Worm (Caenorhabditis elegans) whole organism, dauer: ENCODE results near the gene srg-41.

Experiments
- unc-62 ChIP-seq: sonication (generic microtip); optimal IDR thresholded peaks from 2 replicates; lab custom pipeline; 2017; ENCODE audit warnings: missing biosample characterization, missing genetic modification reagents, missing genetic modification characterization

Gene srg-41

DNA sequence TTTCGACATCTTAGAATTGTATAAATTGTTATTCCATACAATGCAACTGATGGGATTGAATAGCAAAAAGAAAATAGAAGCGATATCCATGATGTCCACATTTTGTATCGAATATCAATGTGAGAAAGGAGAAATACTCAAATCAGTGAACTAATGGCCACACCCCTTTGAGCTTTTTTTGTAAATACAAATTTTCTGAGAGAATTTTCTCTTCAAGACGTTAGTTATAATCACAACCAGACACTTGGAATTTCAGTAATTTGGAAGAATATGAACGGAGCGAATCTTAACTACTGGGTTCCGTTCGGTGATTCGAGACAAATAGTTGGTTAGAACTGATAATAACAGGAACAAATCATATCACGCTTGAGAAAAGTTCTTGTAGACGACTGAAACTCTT lies at the start of gene srg-41:
Gene srg-41, minus strand, starts transcription at position 101 of the 400 bp plus-strand sequence.
- no peak for TF ChIP-seq unc-62 (GFP tag; lab: Kevin White, UChicago)

DNA sequence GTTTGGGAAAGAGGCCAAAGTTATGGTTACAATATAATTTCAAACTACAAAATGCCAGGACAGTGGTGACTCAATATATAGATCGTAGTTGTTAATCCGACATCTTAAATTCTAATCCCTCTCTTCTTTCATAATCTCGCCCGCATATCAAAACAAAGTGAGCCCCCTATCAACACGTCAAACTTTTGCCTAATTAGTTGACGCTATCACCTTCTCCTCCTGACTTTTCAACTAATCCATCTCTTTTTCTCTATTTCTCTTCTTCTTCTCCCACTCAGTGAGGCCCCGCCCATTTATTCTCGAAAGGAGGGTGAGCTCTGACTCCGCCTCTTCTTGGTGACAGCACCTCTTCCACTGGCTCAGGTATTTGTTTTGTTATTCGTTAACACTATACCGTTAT lies 49.6 kb upstream of the srg-41 start:
- no peak for TF ChIP-seq unc-62 (GFP tag; lab: Kevin White, UChicago)

DNA sequence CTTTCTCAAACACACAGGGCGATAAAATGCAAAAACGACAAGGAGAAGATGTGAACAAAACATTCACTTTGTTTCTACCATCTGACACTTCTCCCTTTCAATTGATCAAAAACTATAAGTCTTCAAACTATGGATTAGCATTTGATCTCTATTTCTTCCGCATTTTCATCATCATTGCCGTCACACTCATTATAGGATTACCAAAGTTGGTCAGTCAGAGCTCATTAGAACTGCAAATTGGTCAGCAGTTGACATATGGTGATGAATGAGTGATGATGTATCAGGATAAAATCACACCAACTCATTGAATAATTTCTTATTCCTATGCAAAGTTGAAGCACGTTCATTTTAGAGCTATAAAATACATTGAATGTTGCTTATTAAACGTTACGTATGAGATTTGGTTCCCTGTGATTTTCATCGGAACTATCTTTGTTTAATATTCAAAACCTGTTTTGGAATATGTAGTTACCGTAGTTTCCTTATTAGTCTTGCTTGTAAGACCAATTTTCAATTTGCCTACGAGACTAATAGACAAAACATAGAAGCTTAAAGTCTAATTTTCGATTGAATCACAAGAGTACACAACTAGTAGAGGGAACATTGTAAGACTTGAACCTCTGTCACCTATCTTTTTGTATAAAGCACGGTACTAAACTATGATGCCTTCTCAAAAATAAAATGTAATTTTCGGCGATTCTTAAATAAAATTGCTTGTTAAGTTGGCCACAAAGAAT lies 47.9 kb upstream of the srg-41 start:
- no peak for TF ChIP-seq unc-62 (GFP tag; lab: Kevin White, UChicago)

DNA sequence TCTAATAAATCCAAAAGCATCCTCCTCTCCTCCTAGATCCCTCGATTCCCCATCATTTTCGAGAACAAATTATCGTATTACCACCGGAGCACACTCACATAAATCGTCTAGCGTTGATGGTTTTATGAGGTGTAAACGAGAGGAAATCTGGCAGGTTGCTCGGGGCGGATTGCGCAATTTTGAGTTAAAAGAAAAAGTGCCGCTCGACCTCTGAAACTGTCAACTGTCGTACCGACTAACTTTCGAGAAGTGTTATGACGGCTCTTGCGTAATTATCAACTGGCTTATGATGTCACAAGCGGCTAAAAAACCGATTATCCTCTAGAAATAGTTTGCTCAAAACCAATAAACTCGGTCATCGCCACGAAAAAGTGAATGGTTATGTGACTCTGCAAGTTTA lies 44.8 kb upstream of the srg-41 start:
- no peak for TF ChIP-seq unc-62 (GFP tag; lab: Kevin White, UChicago)

DNA sequence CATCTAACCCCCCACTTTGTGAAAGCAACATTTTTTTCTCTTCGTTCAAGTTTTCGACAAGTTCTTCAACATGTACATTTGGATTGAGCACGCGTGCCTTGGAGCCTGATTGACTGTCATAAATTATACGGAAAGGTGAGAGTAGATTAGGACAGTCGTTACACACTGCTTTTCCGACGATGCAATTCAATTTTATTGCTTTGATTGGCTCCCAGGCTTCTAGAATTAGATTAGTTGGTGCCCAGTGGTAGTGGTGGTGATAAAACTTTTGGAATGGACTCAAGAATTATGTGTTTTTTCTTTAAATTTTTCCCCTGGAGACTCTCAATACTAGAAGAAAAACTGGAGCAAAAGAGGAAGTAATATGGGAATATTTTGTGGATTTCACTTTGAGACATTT lies 42.8 kb upstream of the srg-41 start:
- no peak for TF ChIP-seq unc-62 (GFP tag; lab: Kevin White, UChicago)

DNA sequence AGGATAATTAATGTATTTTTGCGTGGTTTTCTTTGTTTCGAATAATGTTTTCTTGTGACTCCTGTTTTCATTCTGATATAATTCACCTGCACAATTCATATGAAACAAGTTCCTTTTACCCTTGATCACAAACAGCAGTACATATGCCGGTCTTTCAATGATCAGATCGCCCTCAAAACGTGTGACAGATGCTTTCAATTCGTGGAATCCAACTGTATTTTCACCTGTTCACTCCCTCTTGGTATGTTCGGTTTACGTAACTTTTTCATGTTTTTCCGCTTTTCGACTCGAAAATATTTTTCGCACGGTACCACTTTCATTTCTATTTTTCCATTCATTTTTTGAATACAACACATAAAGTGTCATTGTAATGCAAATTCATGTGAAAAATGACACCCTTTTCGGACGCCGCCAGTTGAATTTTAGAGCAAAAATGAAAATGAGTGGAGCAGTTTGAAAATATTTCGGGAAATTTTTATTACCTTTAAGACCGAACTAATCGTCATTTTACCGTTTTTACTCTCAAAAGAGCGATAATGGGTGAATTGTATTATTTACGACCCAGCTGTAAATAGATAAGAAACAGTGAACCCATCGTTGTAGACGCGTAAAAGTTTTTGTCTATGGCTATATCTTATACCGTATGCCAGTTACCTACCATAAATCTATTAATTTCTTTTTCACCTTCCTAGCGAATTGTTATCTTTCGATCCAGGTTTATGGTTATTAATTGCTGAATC lies 40.3 kb upstream of the srg-41 start, which contains the start of gene K10D6.4:
Gene K10D6.4, plus strand, starts transcription at position 100 of the 740 bp plus-strand sequence.
- TF ChIP-seq unc-62 (GFP tag; lab: Kevin White, UChicago), result no peak

DNA sequence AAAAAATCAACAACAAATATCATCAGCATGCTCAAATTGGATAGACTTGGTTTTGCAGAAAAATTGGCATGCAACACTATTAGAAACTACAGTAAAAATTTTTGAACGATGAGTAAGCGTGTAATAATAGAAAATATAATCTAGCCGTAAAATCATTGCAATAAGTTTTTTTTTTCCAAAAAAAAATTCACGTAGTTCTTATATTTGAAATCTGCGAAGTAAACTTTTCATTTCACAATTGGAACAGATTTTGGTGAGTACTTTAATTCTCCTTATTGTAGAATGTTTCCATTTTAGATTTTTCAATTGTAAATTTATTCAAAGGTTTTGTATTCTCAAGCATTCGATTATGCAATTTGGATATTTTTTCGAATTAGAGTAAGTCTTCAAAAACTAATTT lies 38.6 kb upstream of the srg-41 start, which contains the start of gene K10D6.3:
Gene K10D6.3, plus strand, starts transcription at position 301 of the 400 bp plus-strand sequence.
- TF ChIP-seq unc-62 (GFP tag; lab: Kevin White, UChicago), result no peak

DNA sequence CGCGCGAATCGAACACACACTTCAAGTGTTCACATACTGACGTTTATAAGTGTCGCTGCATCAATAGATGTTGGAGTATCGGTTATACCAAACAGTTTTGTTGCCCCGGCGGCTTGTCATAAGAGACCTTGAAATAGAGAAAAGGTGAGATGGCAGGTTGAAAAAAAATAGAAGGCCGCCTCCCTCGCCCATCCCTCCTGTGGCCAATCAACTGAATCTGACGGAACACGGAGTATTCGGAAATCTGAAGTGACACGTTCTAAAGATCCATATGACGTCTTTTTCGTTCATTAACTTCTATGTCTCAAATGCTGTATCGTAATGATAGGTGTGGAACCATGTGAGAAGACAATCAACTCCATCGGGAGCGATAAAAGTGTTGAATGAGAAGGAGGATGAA lies 37.8 kb upstream of the srg-41 start:
- no peak for TF ChIP-seq unc-62 (GFP tag; lab: Kevin White, UChicago)

DNA sequence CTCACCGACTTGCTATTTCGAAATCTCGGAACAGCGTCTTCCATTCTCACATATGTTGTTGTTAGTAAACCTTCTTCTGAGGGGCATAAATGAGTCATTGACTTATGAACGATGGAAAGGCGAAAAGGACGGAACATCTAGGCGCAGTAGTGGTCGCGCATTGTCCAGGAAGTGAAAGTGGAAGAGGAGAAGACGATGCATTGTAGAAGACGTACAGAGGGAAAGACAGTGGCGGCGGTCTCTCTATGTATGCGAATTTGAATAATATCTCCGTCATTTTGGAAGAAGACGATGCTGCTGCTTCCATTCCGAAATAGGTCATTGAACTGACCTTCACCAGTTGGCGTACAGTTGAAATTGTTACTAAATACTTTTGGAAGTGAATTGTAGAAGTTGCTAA lies 36.4 kb upstream of the srg-41 start:
- TF ChIP-seq unc-62 (GFP tag; lab: Kevin White, UChicago), result no peak

DNA sequence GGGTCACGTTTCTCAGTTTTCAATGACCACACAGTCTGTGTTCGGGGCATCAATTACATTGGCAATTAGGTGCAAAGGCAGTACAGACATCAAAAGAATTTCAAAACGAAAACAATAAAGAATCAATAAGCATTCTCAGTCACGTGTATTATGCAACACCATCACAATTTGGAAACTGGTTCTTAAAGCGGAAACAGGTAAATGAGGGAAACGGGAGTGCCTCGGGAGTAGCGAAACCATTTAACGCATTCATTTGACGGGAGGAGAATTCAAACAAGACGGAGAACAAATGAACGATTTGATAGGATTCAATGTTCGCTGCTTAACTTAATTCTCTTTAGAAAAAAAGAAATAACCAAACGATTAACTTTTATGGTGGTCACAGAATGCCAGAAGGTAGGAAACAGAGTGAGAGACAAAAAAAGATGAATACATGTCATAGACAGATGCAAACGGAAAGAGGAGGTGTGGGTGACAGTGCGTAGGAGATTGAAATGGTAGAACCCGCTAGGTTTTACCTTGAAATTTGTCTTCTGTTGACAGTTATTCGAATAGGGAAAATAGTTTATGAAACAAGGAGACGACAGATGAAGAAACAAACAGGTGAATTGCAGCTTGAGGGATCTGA lies 35.1 kb upstream of the srg-41 start:
- TF ChIP-seq unc-62 (GFP tag; lab: Kevin White, UChicago), result no peak

DNA sequence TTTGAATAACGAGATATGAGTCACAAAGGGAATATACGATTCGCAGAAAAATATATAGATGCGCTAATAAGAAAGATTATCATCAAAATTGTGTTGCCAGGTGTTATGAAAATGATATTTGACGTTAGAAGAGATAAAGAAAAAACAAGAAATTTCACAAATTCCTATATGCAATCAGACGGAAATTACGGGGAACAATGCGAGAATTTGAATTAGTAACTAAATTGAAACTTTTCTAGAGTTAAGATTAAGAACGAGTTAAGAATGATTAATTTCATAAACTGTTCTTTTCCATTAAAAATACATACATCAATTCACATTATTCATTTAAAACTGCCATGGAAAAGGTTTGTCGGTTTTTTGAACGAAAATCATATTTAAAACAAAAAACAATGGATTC lies 34.4 kb upstream of the srg-41 start, which contains the start of gene clc-6:
Gene clc-6, minus strand, starts transcription at position 101 of the 400 bp plus-strand sequence.
- no peak for TF ChIP-seq unc-62 (GFP tag; lab: Kevin White, UChicago)

DNA sequence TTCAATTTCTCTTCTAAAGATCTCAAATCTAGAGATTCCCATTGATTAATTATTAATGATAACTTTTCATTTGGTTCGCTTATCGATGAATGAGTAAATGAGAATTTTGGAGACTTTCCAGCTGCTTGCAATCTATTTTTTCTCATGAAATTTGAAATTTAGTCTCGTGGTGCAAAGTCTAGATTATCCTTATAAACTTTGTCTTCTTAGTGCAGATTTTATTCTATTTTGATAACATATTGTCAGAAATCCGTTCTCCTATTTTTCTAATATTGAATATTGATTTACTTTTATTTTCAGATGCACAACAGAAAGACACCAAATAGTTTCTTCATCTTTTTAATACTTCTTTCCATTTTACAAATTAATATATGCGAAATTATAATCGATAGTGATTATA lies 29.3 kb upstream of the srg-41 start, which contains the start of gene lgc-49:
Gene lgc-49, plus strand, starts transcription at position 301 of the 400 bp plus-strand sequence.
- TF ChIP-seq unc-62 (GFP tag; lab: Kevin White, UChicago), result no peak

DNA sequence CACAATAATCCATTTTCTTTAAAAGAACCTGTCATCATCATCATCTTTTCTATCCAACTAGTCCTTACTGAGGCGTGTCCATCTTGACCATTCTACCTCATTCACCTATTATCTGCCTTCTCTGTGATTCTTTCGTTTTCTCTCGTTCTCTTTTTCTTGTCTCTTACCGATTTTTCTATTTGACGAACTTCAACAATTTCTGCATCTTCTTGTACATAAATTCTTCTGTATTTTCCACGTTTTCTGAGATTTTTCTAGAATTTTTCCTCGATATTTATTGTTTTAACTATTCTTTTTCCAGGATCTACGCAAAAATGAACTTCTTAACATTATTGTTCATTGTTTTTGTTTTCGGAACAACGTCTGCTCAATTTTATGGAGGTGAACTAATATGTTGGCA lies 21.2 kb upstream of the srg-41 start, which contains the start of gene cnc-10:
Gene cnc-10, plus strand, starts transcription at position 301 of the 400 bp plus-strand sequence.
- no peak for TF ChIP-seq unc-62 (GFP tag; lab: Kevin White, UChicago)

DNA sequence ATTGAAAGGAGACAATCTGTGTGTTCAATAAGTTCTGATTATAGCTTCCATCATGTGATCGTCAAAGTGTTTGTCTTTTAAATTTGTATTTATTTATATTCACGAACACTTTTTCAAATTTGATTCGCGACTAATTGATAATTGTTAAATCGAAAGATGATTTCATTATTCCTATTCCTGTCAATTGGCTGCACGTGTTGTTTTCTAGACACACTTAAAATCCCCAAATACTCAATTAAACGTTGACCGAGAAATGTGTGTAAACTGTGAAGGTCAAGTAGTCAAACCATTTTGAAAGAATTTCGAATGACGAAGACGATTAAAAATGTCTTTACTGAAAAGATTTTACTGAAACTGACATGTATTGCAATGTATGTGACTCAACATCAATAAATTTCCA lies 19.3 kb upstream of the srg-41 start:
- TF ChIP-seq unc-62 (GFP tag; lab: Kevin White, UChicago), result no peak

DNA sequence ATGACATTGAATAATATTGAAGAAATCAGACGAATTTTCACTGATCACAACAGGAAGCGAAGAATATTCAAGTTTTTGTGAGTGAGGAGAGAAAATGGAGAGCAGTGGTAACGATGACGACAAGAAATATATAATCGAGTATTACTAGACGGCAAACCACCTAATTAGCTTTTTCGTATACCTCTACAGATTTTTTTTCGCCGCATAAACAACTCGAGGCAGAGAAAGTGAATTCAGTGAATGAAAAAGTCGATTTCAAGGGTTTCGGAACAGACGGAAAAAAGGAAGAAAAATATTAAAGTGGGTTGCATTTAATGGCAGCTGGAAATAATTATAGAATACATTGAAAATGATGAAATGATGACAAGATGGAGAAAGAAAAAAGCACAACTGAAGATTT lies 15.9 kb upstream of the srg-41 start, which contains the start of gene gpa-1:
Gene gpa-1, minus strand, starts transcription at position 101 of the 400 bp plus-strand sequence.
- no peak for TF ChIP-seq unc-62 (GFP tag; lab: Kevin White, UChicago)

DNA sequence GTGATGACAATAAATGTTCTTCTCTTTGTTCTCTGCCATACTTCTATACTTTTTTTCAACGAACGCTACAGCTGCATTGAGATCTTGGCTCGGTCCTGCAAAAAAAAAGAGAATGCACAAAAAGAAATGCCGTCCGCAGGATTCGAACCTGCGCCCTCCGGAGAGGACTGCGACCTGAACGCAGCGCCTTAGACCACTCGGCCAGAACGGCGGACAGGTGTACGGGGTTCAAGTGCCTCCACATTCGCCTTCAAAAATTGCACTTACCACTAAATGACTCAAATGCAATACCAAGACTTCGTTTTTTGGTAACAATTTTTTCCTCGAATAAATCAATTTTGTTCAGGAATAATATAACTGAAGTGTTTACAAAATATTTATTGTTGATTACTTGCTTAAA lies 13.0 kb upstream of the srg-41 start:
- no peak for TF ChIP-seq unc-62 (GFP tag; lab: Kevin White, UChicago)
